3 worm cellular contexts compared by ENCODE assay signal in the genomic region with DNA sequence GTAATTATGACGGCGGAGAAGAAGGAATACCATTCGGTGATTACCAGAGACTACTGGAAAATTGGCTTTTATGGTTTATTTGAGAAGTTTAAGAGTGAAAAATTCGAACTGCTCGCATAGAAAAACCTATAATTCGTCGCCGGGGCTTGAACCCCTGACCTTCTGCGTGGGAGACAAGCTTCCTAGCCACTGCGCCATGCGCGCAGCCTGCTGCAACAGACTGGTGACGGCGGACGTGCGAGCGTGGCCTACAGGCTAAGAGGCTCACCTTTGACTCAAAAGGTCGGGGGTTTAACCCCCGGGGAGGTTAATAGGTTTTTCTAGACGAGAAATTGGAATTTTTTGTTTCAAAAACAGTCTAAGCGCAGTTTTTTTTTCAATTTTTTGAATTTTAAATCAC.
TF ChIP-seq lines count a peak whose summit lies in the region.

No protein-coding gene starts in this region.

TF ChIP-seq in whole organism, L4 larva, 104 proteins besides CTCF, POLR2A, EP300 and RAD21:
- TF ChIP-seq spr-1 (tag; optimal IDR thresholded peaks at IDR 0.05; lab: Kevin White, UChicago) (no peak), fkh-10 (GFP tag; optimal IDR thresholded peaks at IDR 0.05; lab: Kevin White, UChicago) (no peak), cey-2 (tag; optimal IDR thresholded peaks at IDR 0.05; lab: Kevin White, UChicago; ENCODE audit: borderline replicate concordance, insufficient read depth) (no peak), daf-12 (tag; optimal IDR thresholded peaks at IDR 0.05; lab: Kevin White, UChicago) (no peak), F10B5.3 (tag; optimal IDR thresholded peaks at IDR 0.05; lab: Kevin White, UChicago) (no peak), pha-4 (GFP tag; IDR thresholded peaks at IDR 0.05; lab: Robert Waterston, UW) (no peak), pha-4 (tag; optimal IDR thresholded peaks at IDR 0.05; lab: Kevin White, UChicago) (no peak), F44E2.7 (GFP tag; IDR thresholded peaks at IDR 0.05; lab: Robert Waterston, UW) (no peak), set-16 (GFP tag; IDR thresholded peaks at IDR 0.05; lab: Robert Waterston, UW) (peak; percentile 69), vab-7 (GFP tag; IDR thresholded peaks at IDR 0.05; lab: Robert Waterston, UW) (0 out of 2 replicates have a peak, but pooled peaks have one; percentile 29), nhr-48 (tag; optimal IDR thresholded peaks at IDR 0.05; lab: Kevin White, UChicago) (no peak), arid-1 (GFP tag; conservative IDR thresholded peaks at IDR 0.05; lab: Robert Waterston, UW) (no peak), unc-39 (tag; optimal IDR thresholded peaks at IDR 0.05; lab: Kevin White, UChicago) (no peak), mep-1 (tag; optimal IDR thresholded peaks at IDR 0.05; lab: Kevin White, UChicago) (no peak), ama-1 (optimal IDR thresholded peaks at IDR 0.05; lab: Kevin White, UChicago) (no peak), aha-1 (tag; lab: Kevin White, UChicago) (peak; percentile 3), Y48G9A.11 (GFP tag; IDR thresholded peaks at IDR 0.05; lab: Robert Waterston, UW) (0 out of 2 replicates have a peak, but pooled peaks have one; percentile 39), nhr-6 (tag; optimal IDR thresholded peaks at IDR 0.05; lab: Kevin White, UChicago) (no peak)

TF ChIP-seq in whole organism, early embryonic, 17 proteins besides CTCF, POLR2A, EP300 and RAD21:
- TF ChIP-seq ama-1 (optimal IDR thresholded peaks at IDR 0.05; lab: Kevin White, UChicago) = no peak
- TF ChIP-seq hmbx-1 (tag; optimal IDR thresholded peaks at IDR 0.05; lab: Kevin White, UChicago) = no peak
- no peak for TF ChIP-seq flt-1 (GFP tag; IDR thresholded peaks at IDR 0.05; lab: Robert Waterston, UW)
- TF ChIP-seq tbx-37 (GFP tag; conservative IDR thresholded peaks at IDR 0.05; lab: Robert Waterston, UW) = no peak
- no peak for TF ChIP-seq ceh-13 (GFP tag; optimal IDR thresholded peaks at IDR 0.05; lab: Kevin White, UChicago)
- TF ChIP-seq B0310.2 (tag; optimal IDR thresholded peaks at IDR 0.05; lab: Kevin White, UChicago) = no peak
- no peak for TF ChIP-seq tbx-11 (GFP tag; IDR thresholded peaks at IDR 0.05; lab: Robert Waterston, UW)
- TF ChIP-seq sea-1 (GFP tag; conservative IDR thresholded peaks at IDR 0.05; lab: Robert Waterston, UW) = 0 out of 2 replicates have a peak, but pooled peaks have one; percentile 25

TF ChIP-seq in whole organism, young adult, 124 proteins besides CTCF, POLR2A, EP300 and RAD21:
- TF ChIP-seq zfh-2 (GFP tag; conservative IDR thresholded peaks at IDR 0.05; lab: Robert Waterston, UW) (peak; percentile 67), nhr-120 (GFP tag; IDR thresholded peaks at IDR 0.05; lab: Robert Waterston, UW) (peak; percentile 77; the same call in 1 of the 2 replicates), rpc-1 (optimal IDR thresholded peaks at IDR 0.05; lab: Kevin White, UChicago) (no peak), rpc-1 (tag; optimal IDR thresholded peaks at IDR 0.05; lab: Kevin White, UChicago) (peak; percentile 40), T26A5.8 (tag; optimal IDR thresholded peaks at IDR 0.05; lab: Kevin White, UChicago) (no peak), somi-1 (GFP tag; optimal IDR thresholded peaks at IDR 0.05; lab: Kevin White, UChicago) (no peak), tbp1 (GFP tag; optimal IDR thresholded peaks at IDR 0.05; lab: Kevin White, UChicago) (peak; percentile 56)
